Fruit fly (Drosophila melanogaster): ENCODE measurements around the gene CkIIbeta.
"Not testable (repeated sequence)": the region's sequence is repeated elsewhere in the genome, so short reads cannot be mapped to it uniquely, and the experiment has no call there.

The CkIIbeta gene

DNA sequence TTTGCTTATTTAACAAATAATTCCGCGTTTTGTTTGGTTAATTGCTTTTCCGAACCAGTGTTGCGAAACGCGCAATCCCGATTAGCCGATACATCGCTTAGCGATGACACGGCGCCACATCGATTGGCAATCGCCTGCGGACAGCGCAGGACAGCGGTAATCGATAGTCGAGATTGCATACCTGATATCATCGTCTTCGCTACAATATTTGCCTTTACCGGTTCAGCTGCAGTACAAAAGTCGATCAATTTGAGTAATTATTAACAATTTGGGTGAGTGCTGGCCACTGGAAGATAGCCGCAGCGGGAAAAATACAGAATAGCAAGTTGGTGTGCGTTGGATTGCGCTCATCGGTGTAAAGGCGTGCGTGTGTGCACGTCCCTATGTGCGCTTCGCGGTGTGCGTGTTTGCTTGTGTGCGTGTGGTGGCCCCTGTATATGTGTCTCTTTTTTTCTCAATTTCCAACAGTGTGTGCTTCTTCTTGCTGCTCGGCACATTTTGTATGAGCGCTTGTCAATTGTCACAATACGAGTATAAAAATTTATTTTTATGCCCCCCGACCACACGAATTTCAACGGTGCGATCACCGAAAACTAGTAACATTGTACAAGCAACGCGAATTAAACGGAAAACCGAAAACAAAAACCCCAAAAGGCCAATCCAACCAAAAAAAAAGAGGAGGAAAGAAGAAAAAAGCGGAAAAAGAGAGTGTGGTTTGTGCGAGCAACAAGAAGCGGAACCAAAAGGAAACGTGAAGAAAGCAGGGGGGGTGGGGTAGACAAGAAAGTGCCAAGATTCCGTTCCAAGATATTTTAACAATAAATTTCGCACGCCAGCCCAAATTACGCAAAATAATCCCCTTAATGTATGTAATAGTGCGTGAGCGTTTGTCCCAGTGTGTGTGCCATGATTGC lies at the start of gene CkIIbeta:
CkIIbeta (plus strand) TSS at position 119 of the 914 bp plus-strand sequence.
- peak; percentile 33 for TF ChIP-seq noc (tag; optimal IDR thresholded peaks at IDR 0.05)

DNA sequence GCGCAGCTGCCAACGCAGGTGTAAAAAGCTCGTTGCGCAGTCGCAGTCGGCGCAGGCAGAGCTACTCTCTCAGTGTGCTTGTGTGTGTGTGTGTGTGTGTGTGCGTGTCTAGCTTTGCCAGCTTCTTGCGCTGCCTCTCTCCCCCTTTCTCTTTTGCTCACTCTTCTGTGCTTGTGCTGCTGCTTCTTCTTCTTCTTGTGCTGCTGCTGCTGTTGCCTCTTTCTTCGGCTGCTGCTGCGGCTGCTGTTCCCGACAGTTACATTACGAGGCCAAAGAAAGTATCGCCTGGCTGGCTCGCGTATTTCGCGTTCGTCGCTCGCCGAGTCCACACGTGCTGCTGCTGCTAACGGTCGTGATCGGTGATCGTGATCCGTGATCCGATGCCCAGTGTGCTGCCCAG lies 38.4 kb upstream of the CkIIbeta start, which contains the start of gene m:
m (plus strand) TSS at position 301 of the 400 bp plus-strand sequence.
- TF ChIP-seq noc (tag; optimal IDR thresholded peaks at IDR 0.05): not testable (repeated sequence)

DNA sequence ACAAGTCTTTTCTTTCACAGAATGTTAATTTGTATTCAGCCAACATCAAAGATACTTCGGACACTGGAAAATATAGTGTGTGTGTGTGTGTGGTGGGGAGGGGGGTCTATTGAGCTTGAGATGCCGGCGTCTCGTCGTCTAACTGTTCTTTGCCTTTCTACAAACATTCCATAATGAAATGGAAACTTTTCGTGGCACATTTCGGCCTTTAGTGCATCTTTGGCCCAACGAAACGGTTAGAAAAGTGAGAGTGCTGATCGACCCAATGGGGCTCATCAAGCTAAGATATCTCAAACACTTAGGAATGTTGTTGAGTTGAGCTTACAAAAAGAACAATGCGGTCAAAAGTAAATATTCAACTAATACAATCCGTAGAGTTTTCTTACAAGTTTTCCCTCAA lies 35.4 kb upstream of the CkIIbeta start:
- no peak for TF ChIP-seq noc (tag; optimal IDR thresholded peaks at IDR 0.05)

DNA sequence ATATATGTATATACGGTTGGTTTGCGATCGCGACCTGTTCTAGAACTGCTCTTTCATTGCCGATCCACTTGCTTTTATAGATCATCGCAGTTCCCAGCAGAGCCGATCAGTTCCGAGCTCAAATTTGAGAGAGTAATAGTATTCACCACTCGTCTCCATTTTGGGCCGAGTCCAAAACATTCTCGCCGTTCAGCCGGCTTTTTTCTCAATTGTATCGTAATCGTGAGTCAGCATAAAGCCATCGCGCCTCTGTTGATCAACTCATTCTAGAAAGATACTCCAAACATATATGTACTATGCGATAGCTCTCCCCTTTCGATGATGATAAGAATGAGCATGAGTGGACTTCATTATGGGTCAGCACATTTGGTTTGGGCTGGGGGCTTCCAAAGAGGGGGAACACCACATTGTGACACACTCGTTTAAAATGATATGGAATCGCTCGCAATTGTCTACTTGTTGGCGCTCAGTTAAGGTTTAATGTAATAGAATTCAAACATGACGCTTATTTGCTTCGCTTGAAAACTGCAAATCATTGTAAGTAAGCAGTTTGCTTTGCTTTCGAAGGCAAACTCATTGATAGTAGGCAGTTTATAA lies 27.7 kb upstream of the CkIIbeta start, which contains the start of gene CG9360:
CG9360 (minus strand) TSS at position 51 of the 597 bp plus-strand sequence.
- no peak for TF ChIP-seq noc (tag; optimal IDR thresholded peaks at IDR 0.05)

DNA sequence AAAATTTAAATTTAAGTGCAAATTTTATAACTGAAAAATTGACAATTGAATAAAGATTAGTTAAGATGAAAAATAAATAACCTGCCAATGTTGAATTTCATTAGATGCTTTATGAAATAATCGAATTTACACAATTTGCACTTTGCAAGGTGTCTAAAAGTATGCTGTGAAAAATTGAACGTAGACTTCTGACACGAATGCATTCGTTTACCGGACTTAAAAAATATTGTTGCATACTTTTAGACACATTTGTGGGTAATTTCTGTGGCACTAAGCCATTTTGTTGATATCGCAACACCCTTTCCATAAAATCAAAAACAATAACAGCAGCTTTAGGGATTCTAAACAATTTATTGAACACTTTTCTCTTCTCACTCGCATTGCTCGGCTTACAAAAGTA lies 22.9 kb upstream of the CkIIbeta start:
- no peak for TF ChIP-seq noc (tag; optimal IDR thresholded peaks at IDR 0.05)

DNA sequence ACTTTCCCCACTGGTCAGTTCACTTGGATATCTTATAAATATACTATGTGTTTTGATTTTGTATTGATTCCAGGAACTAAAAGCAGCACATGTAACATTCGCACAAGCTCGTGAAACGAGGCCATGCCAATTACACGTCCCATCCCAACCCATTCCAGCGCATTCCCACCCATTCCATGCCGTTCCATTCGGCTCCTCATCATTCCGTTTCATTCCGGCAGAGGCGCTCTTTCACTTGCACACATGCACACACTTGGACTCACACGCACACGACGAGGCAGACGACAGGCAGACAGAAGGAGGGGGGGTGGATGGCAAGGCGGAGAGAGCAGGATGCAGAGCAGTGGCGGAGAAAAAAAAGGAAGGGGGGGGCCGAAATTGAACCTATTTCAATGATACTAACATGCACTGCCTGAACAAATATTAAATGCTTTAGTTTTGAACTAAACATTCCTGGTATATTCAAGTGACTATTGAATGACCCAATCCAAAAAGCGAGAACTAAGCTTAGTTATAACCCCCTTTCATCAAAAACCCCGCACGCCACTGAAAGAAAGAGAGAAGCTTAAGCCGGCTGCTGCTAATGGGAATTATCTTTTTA lies 16.2 kb upstream of the CkIIbeta start:
- no peak for TF ChIP-seq noc (tag; optimal IDR thresholded peaks at IDR 0.05)

DNA sequence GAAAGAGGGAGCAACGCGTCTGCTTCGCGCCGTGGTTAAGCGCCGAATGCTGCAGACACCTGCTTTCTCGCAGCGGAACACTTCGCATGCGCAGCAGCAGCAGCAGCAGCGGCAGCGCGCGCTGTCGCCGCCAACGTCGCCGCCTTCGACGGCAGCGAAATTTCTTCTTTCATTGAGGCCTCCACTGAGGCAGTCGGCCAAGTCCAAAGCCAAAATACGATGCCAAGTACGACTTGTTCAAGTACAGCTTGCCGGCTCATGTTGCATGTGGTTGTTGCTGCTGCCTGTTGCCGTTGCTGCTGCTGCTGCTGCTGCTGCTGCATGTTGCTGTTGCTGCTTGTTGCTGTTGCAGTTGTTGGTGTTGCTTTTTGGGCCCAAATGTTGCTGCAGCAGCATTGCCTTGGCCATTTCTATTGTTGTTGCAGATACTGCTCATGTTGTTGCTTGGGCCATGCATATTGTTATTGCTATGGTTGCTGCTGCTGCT lies 13.6 kb upstream of the CkIIbeta start, which contains the start of gene dy:
dy (minus strand) TSS at position 51 of the 487 bp plus-strand sequence.
- TF ChIP-seq noc (tag; optimal IDR thresholded peaks at IDR 0.05): no peak

DNA sequence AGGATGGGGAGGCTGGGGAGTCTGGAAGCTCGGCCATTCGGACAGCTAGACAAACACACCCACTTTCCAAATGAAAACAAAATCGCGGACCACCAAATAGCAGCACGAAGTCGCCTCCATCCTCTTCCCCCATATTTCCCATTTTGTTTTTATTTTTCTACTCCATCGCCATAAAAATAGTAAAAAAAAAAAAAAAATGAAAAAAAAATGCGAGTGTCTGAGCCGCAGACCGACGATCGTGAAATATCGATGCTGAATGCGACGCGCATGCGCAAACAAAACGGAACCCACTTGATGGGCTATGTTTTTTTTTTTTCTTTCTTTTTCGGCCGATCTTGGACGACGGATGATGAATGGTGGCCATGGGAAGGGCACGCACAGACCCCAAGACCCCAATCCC lies 7.3 kb upstream of the CkIIbeta start:
- no peak for TF ChIP-seq noc (tag; optimal IDR thresholded peaks at IDR 0.05)

DNA sequence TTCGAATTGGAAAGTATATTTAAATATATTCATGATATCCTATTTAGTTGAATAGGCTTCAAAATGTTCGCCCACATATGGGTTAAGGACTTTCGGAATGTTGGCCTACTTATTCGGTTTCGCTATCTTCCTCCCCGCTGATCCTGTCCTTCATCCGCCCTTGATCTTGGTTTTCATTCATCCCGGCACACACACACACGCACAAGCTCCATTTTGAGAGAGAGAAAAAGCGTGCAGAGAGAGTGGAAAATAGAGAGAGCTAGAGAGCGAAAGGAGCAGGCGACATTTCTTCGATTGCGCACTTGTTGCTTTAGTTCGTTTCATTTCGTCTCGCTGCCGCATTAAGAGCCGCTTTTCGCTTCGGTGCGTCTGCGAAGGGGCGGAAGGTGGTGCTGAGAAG lies 5.3 kb upstream of the CkIIbeta start, which contains the start of gene Karl:
Karl (plus strand) TSS at position 301 of the 400 bp plus-strand sequence.
- no peak for TF ChIP-seq noc (tag; optimal IDR thresholded peaks at IDR 0.05)

DNA sequence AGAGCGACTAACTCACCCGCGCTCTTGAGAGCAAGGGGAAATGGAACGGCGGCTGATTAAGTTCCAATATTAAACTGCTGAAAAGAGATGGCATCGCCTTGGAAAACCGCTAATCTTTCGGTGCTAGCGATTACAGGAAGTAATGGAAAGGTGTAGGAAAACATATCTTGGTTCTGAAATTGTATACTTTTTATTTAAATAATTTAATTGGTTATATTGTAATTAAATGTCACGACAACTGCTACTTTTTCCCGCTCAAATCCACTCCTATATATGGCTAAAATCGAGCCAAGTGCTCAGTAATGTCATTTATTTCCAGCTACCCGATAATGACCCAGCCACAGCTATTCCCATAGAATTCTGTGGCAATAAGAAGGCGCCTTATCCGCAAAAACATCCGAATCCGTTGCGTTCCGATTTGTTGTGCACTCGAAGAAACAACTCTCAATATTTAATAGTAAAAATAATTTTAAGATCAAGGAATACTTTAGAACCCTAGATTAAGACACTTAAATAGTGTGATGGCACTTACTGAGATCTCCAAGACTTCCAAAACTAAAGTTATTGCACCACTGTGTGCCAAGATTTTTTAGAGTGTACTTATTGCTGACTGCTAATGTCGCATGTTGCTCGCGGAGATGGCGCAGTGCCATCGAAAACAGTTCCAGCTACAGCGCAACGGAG lies 4.0 kb upstream of the CkIIbeta start:
- TF ChIP-seq noc (tag; optimal IDR thresholded peaks at IDR 0.05): peak; percentile 46

DNA sequence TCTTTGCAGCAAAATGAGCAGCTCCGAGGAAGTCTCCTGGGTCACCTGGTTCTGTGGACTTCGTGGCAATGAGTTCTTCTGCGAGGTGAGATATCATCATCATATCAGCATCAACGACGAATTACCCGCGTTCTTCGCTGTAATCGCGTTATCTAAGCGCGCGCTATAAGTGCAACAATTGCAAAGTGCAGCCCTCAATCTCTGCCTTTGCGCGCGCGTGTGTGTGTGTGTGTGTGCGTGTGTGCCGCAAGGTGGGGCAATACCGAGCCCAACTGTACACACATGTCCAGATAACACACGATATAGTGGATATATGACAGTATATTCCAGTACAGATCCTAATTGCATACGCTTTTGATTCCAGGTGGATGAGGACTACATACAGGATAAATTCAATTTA lies 1.1 kb downstream of the CkIIbeta start:
- TF ChIP-seq noc (tag; optimal IDR thresholded peaks at IDR 0.05): no peak

DNA sequence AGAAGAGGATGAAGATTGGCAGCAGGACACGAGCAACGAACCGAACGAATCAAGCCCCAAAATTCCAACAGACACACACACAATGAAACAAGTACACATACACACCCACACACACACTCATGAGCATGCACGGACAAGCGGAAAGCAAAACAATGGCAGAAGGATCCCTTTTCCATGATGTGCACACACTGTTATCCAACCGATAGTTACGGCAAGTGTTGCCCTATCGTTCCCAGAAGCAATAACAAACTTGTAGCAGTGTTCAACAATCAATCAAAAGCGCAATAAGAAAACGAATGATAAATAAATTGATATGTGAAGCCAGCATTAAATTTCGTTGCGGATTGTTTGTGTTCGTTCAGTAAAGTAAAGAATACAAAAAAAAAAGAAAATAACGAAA lies 4.6 kb downstream of the CkIIbeta start:
- no peak for TF ChIP-seq noc (tag; optimal IDR thresholded peaks at IDR 0.05)

DNA sequence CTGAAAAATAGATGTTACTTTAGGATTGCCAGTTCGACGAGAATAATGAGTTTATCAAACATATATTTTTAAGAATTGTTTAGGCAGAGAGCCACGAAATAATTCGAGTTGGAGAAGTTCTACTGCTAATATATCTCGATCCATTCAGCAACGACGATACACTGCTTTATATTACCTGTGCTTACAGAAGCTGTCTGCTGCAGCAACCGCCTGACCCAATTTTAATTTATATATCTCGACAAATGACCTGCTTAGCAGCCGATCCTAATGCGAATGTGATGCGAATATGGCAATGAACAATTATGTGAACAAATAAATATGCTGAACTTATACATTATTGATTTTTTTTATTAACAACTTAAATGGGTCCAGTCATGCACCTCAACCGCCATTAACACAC lies 6.2 kb downstream of the CkIIbeta start:
- TF ChIP-seq noc (tag; optimal IDR thresholded peaks at IDR 0.05): no peak

DNA sequence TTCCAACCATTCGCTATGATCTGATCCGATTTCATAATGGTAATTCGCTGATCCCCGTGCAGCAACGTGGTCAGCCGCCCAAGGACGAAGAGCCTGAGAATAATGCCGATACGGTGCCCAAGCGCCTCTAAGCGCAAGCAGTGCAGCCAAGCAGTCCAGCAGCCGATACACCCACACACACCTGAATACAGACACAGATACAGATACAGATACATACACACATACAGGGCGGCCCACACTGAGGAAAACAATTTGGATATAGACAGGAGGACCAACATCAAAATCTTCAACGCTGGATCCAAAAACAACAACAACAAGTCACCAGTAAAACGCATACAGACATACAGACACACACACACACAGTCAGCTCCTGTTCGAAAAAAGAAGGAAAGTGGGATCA lies 7.6 kb downstream of the CkIIbeta start:
- TF ChIP-seq noc (tag; optimal IDR thresholded peaks at IDR 0.05): no peak

DNA sequence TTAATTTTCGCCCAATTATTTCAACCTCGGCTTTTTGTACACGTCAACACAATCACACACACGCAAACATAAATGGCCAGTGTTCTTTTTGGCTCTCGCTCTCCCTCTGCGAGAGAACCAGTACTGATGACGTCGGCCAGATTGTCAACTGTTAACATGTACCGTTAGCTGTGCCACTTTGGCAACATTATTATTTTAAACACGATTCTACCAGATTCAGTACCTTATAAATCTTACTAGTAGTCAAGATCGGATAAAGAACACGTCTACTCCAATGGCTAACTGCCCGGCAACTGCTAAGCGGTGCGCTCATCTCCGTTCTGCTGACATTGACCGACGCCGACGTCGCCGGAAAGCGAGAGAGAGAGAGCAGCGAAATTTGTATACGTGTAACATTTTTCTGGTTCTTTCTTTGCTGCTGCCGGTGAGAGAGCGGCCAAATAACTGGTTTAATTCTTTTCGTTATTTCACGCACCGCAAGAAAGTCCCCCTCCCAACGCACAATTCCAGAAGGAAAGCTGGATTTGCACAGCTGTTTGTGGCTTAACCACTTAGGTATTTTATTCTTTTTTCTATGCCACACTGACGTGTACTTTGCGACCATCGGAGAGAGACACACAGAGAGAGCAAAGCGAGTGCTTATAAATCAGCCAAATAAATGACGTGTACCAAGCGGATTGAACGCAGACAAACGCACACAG lies 12.9 kb downstream of the CkIIbeta start:
- TF ChIP-seq noc (tag; optimal IDR thresholded peaks at IDR 0.05): peak; percentile 34
